Worm (Caenorhabditis elegans): ENCODE data around the gene W01G7.4.

W01G7.4 gene

ce11 chrII:14055717-14056116 lies 4.8 kb upstream of the W01G7.4 start:
- TF ChIP-seq elt-2 (tag; optimal IDR thresholded peaks at IDR 0.05): peak; percentile 74
- TF ChIP-seq fos-1 (tag; optimal IDR thresholded peaks at IDR 0.05): no peak
- peak; percentile 48 for TF ChIP-seq pqm-1 (tag; optimal IDR thresholded peaks at IDR 0.05)

- TF ChIP-seq ztf-4 (tag; optimal IDR thresholded peaks at IDR 0.05) (no peak), pqm-1 (tag; optimal IDR thresholded peaks at IDR 0.05) (peak; percentile 56), elt-1 (tag; optimal IDR thresholded peaks at IDR 0.05) (peak; percentile 66), lin-15B (tag; optimal IDR thresholded peaks at IDR 0.05) (peak; percentile 94), nhr-77 (tag; optimal IDR thresholded peaks at IDR 0.05) (peak; percentile 95), eor-1 (tag; optimal IDR thresholded peaks at IDR 0.05) (no peak), aly-2 (tag; optimal IDR thresholded peaks at IDR 0.05) (peak; percentile 56), lsy-12 (tag; optimal IDR thresholded peaks at IDR 0.05) (peak; percentile 83), elt-2 (tag; optimal IDR thresholded peaks at IDR 0.05) (peak; percentile 72), nhr-25 (tag; optimal IDR thresholded peaks at IDR 0.05) (peak; percentile 84), snpc-4 (tag; optimal IDR thresholded peaks at IDR 0.05) (peak; percentile 92), R02D3.7 (tag; optimal IDR thresholded peaks at IDR 0.05) (peak; percentile 85), nhr-43 (tag; optimal IDR thresholded peaks at IDR 0.05; ENCODE audit: poor library complexity, severe bottlenecking) (peak; percentile 90), tbx-2 (tag; optimal IDR thresholded peaks at IDR 0.05) (peak; percentile 91), zag-1 (tag; optimal IDR thresholded peaks at IDR 0.05) (peak; percentile 44), ceh-82 (tag; optimal IDR thresholded peaks at IDR 0.05) (peak; percentile 80), ceh-16 (tag; optimal IDR thresholded peaks at IDR 0.05) (no peak), lin-39 (tag; optimal IDR thresholded peaks at IDR 0.05) (peak; percentile 67), nfya-1 (tag; optimal IDR thresholded peaks at IDR 0.05; ENCODE audit: insufficient read depth) (peak; percentile 93), egl-5 (tag; optimal IDR thresholded peaks at IDR 0.05) (no peak), unc-62 (GFP tag; optimal IDR thresholded peaks at IDR 0.05) (peak; percentile 26), hmg-11 (tag; optimal IDR thresholded peaks at IDR 0.05) (peak; percentile 58), jun-1 (tag; optimal IDR thresholded peaks at IDR 0.05) (peak; percentile 88), sea-2 (GFP tag; optimal IDR thresholded peaks at IDR 0.05) (no peak), pha-4 (tag; optimal IDR thresholded peaks at IDR 0.05) (peak; percentile 98), nhr-76 (tag; optimal IDR thresholded peaks at IDR 0.05) (no peak), nhr-67 (tag; optimal IDR thresholded peaks at IDR 0.05) (no peak), fkh-10 (GFP tag; optimal IDR thresholded peaks at IDR 0.05) (peak; percentile 81), skn-1 (tag; optimal IDR thresholded peaks at IDR 0.05) (peak; percentile 85), ceh-28 (tag; optimal IDR thresholded peaks at IDR 0.05) (peak; percentile 81), nhr-11 (tag; optimal IDR thresholded peaks at IDR 0.05) (no peak), nhr-23 (tag; optimal IDR thresholded peaks at IDR 0.05) (peak; percentile 97)
Measured at ce11 chrII:14059767-14060166, 772 bp upstream of the W01G7.4 start, which contains the start of gene rpb-11. rpb-11 (plus strand) TSS chrII:14060085.

ce11 chrII:14060885-14061284 lies 346 bp downstream of the W01G7.4 start:
- no peak for TF ChIP-seq eor-1 (tag; optimal IDR thresholded peaks at IDR 0.05)
- no peak for TF ChIP-seq ceh-9 (tag; optimal IDR thresholded peaks at IDR 0.05)
- no peak for TF ChIP-seq ama-1 (optimal IDR thresholded peaks at IDR 0.05)
- TF ChIP-seq skn-1 (tag; optimal IDR thresholded peaks at IDR 0.05): no peak
- TF ChIP-seq elt-1 (tag; optimal IDR thresholded peaks at IDR 0.05): no peak
- TF ChIP-seq nhr-237 (tag; optimal IDR thresholded peaks at IDR 0.05): no peak
- no peak for TF ChIP-seq mdl-1 (tag; optimal IDR thresholded peaks at IDR 0.05)
- no peak for TF ChIP-seq egl-27 (tag; optimal IDR thresholded peaks at IDR 0.05)

- peak; percentile 27 for TF ChIP-seq R02D3.7 (tag; optimal IDR thresholded peaks at IDR 0.05)
- TF ChIP-seq nhr-76 (tag; optimal IDR thresholded peaks at IDR 0.05): no peak
- peak; percentile 15 for TF ChIP-seq nhr-11 (tag; optimal IDR thresholded peaks at IDR 0.05)
- TF ChIP-seq lin-39 (tag; optimal IDR thresholded peaks at IDR 0.05): peak; percentile 41
- TF ChIP-seq mdl-1 (tag; optimal IDR thresholded peaks at IDR 0.05): no peak
- no peak for TF ChIP-seq ZK546.5 (tag; optimal IDR thresholded peaks at IDR 0.05)
- no peak for TF ChIP-seq ama-1 (optimal IDR thresholded peaks at IDR 0.05)
- TF ChIP-seq fos-1 (tag; optimal IDR thresholded peaks at IDR 0.05): no peak
- no peak for TF ChIP-seq unc-62 (GFP tag; optimal IDR thresholded peaks at IDR 0.05)
- TF ChIP-seq egl-5 (tag; optimal IDR thresholded peaks at IDR 0.05): no peak
- no peak for TF ChIP-seq nhr-67 (tag; optimal IDR thresholded peaks at IDR 0.05)
- TF ChIP-seq nhr-77 (tag; optimal IDR thresholded peaks at IDR 0.05): peak; percentile 13
- peak; percentile 6 for TF ChIP-seq nhr-25 (tag; optimal IDR thresholded peaks at IDR 0.05)
- TF ChIP-seq nhr-12 (tag; optimal IDR thresholded peaks at IDR 0.05): no peak
- no peak for TF ChIP-seq ceh-82 (tag; optimal IDR thresholded peaks at IDR 0.05)
- no peak for TF ChIP-seq nhr-43 (tag; optimal IDR thresholded peaks at IDR 0.05; ENCODE audit: poor library complexity, severe bottlenecking)
- TF ChIP-seq ceh-16 (tag; optimal IDR thresholded peaks at IDR 0.05): no peak
- TF ChIP-seq elt-1 (tag; optimal IDR thresholded peaks at IDR 0.05): no peak
- TF ChIP-seq skn-1 (tag; optimal IDR thresholded peaks at IDR 0.05): no peak
- no peak for TF ChIP-seq aly-2 (tag; optimal IDR thresholded peaks at IDR 0.05)
- no peak for TF ChIP-seq fkh-10 (GFP tag; optimal IDR thresholded peaks at IDR 0.05)
- peak; percentile 54 for TF ChIP-seq nhr-23 (tag; optimal IDR thresholded peaks at IDR 0.05)
- no peak for TF ChIP-seq ceh-9 (tag; optimal IDR thresholded peaks at IDR 0.05)
- TF ChIP-seq lsy-12 (tag; optimal IDR thresholded peaks at IDR 0.05): peak; percentile 76
- TF ChIP-seq ceh-28 (tag; optimal IDR thresholded peaks at IDR 0.05): peak; percentile 24
- TF ChIP-seq jun-1 (tag; optimal IDR thresholded peaks at IDR 0.05): peak; percentile 34
- TF ChIP-seq egl-27 (tag; optimal IDR thresholded peaks at IDR 0.05): no peak
- TF ChIP-seq elt-2 (tag; optimal IDR thresholded peaks at IDR 0.05): peak; percentile 47
- TF ChIP-seq ztf-11 (tag; optimal IDR thresholded peaks at IDR 0.05): no peak
- no peak for TF ChIP-seq nhr-237 (tag; optimal IDR thresholded peaks at IDR 0.05)
- peak; percentile 86 for TF ChIP-seq lin-15B (tag; optimal IDR thresholded peaks at IDR 0.05)
- TF ChIP-seq hmg-11 (tag; optimal IDR thresholded peaks at IDR 0.05): peak; percentile 30
- TF ChIP-seq mml-1 (tag; optimal IDR thresholded peaks at IDR 0.05): no peak
- TF ChIP-seq zag-1 (tag; optimal IDR thresholded peaks at IDR 0.05): no peak
- peak; percentile 67 for TF ChIP-seq pha-4 (tag; optimal IDR thresholded peaks at IDR 0.05)
- TF ChIP-seq tbx-2 (tag; optimal IDR thresholded peaks at IDR 0.05): peak; percentile 2
Measured at ce11 chrII:14063044-14063500, 2.5 kb downstream of the W01G7.4 start, which contains the start of gene lem-2. lem-2 (plus strand) TSS chrII:14063450.
